Worm (Caenorhabditis elegans) whole organism, L4 larva: ENCODE measurements around the gene H04D03.2.
A peak's percentile ranks its signal among the peaks of the same experiment; 100 is the strongest.

Experiments used
- F10B5.3 ChIP-seq: sonication (generic microtip); optimal IDR thresholded peaks from 2 replicates; lab custom pipeline; 2016; ENCODE audit warnings: mild to moderate bottlenecking, missing genetic modification characterization, missing compliant biosample characterization
- F26F4.8 ChIP-seq: fragments of 200-800 bp; sonication (Bioruptor generic); conservative IDR thresholded peaks from 2 replicates; pipeline ENCODE4 v1.3.6; 2022; ENCODE audit warnings: missing genetic modification characterization, missing compliant biosample characterization
- F37D6.2 ChIP-seq: sonication (generic microtip); optimal IDR thresholded peaks from 2 replicates; lab custom pipeline; 2016; ENCODE audit warnings: mild to moderate bottlenecking, missing genetic modification characterization, missing compliant biosample characterization
- F44E2.7 ChIP-seq: fragments of 200-800 bp; sonication (Bioruptor generic); IDR thresholded peaks from 2 replicates; pipeline ENCODE4 v2.1.2; 2022; ENCODE audit warnings: missing genetic modification characterization, missing compliant biosample characterization
- F49E8.2 ChIP-seq: sonication (generic microtip); optimal IDR thresholded peaks from 2 replicates; lab custom pipeline; 2016; ENCODE audit warnings: missing compliant biosample characterization, mild to moderate bottlenecking, missing genetic modification characterization, borderline replicate concordance
- R02D3.7 ChIP-seq: fragments of 150-350 bp; sonication (generic microtip); optimal IDR thresholded peaks from 3 replicates; lab custom pipeline; 2014; ENCODE audit warnings: missing biosample characterization, missing genetic modification characterization
- T20F7.1 ChIP-seq: fragments of 200-800 bp; sonication (Bioruptor generic); optimal IDR thresholded peaks from 2 replicates; lab custom pipeline; 2018; ENCODE audit warnings: mild to moderate bottlenecking, missing genetic modification characterization, missing compliant biosample characterization
- T26A8.4 ChIP-seq: fragments of 200-800 bp; sonication (Bioruptor generic); IDR thresholded peaks from 2 replicates; pipeline ENCODE4 v1.3.6; 2022; ENCODE audit warnings: missing genetic modification characterization, missing compliant biosample characterization
- Y105C5A.15 ChIP-seq: fragments of 200-800 bp; sonication (Bioruptor generic); IDR thresholded peaks from 2 replicates; pipeline ENCODE4 v1.3.6; 2022; ENCODE audit warnings: missing genetic modification characterization, missing compliant biosample characterization
- Y48G9A.11 ChIP-seq: fragments of 200-800 bp; sonication (Bioruptor generic); IDR thresholded peaks from 2 replicates; pipeline ENCODE4 v1.3.6; 2022; ENCODE audit warnings: missing genetic modification reagents, missing genetic modification characterization, missing compliant biosample characterization
- Y5F2A.4 ChIP-seq: fragments of 200-800 bp; sonication (Bioruptor generic); optimal IDR thresholded peaks from 2 replicates; lab custom pipeline; 2018; ENCODE audit warnings: mild to moderate bottlenecking, missing genetic modification characterization, missing compliant biosample characterization
- ZK337.2 ChIP-seq: fragments of 200-800 bp; sonication (Bioruptor generic); IDR thresholded peaks from 2 replicates; pipeline ENCODE4 v1.3.6; 2022; ENCODE audit warnings: missing genetic modification reagents, missing genetic modification characterization, missing compliant biosample characterization
- arid-1 ChIP-seq: fragments of 200-800 bp; sonication (Bioruptor generic); conservative IDR thresholded peaks from 2 replicates; pipeline ENCODE4 v1.3.6; 2022; ENCODE audit warnings: missing genetic modification reagents, missing genetic modification characterization, missing compliant biosample characterization
- attf-4 ChIP-seq: sonication (generic microtip); optimal IDR thresholded peaks from 3 replicates; lab custom pipeline; 2017; ENCODE audit warnings: missing biosample characterization, missing genetic modification characterization
- ceh-20 ChIP-seq: fragments of 200-800 bp; sonication (Bioruptor generic); IDR thresholded peaks from 2 replicates; pipeline ENCODE4 v1.3.6; 2022; ENCODE audit warnings: missing genetic modification reagents, missing genetic modification characterization, missing compliant biosample characterization
- ceh-32 ChIP-seq: sonication (generic microtip); optimal IDR thresholded peaks from 2 replicates; lab custom pipeline; 2016; ENCODE audit warnings: mild to moderate bottlenecking, missing genetic modification characterization, missing compliant biosample characterization; ENCODE audit not compliant: poor library complexity
- ces-1 ChIP-seq: fragments of 150-350 bp; sonication (generic microtip); optimal IDR thresholded peaks from 4 replicates; lab custom pipeline; 2014; ENCODE audit warnings: missing biosample characterization, missing genetic modification reagents, missing genetic modification characterization
- daf-12 ChIP-seq: fragments of 150-350 bp; optimal IDR thresholded peaks from 2 replicates; lab custom pipeline; 2014; ENCODE audit warnings: missing biosample characterization, missing genetic modification reagents, missing genetic modification characterization
- daf-16 ChIP-seq, 3 experiments: sonication (generic microtip); optimal IDR thresholded peaks; 2 replicates each; lab custom pipeline; 2016 to 2017; ENCODE audit warnings: missing genetic modification characterization in 3 of 3, missing genetic modification reagents in 3 of 3, mild to moderate bottlenecking in 2 of 3, missing compliant biosample characterization in 2 of 3, missing biosample characterization in 1 of 3, moderate library complexity in 1 of 3
- daf-19 ChIP-seq: fragments of 200-800 bp; sonication (Bioruptor generic); conservative IDR thresholded peaks from 2 replicates; pipeline ENCODE4 v1.3.6; 2022; ENCODE audit warnings: missing genetic modification characterization, missing compliant biosample characterization
- daf-8 ChIP-seq: fragments of 200-800 bp; sonication (Bioruptor generic); IDR thresholded peaks from 2 replicates; pipeline ENCODE4 v1.3.6; 2022; ENCODE audit warnings: missing genetic modification characterization, missing compliant biosample characterization
- dmd-8 ChIP-seq: fragments of 200-800 bp; sonication (Bioruptor generic); IDR thresholded peaks from 2 replicates; pipeline ENCODE4 v1.3.6; 2022; ENCODE audit warnings: missing genetic modification characterization, missing compliant biosample characterization
- dmd-9 ChIP-seq: fragments of 200-800 bp; sonication (Bioruptor generic); IDR thresholded peaks from 2 replicates; pipeline ENCODE4 v1.3.6; 2022; ENCODE audit warnings: missing genetic modification reagents, missing genetic modification characterization, missing compliant biosample characterization
- dpl-1 ChIP-seq: fragments of 150-350 bp; optimal IDR thresholded peaks from 2 replicates; lab custom pipeline; 2014; ENCODE audit warnings: missing biosample characterization, missing genetic modification reagents, missing genetic modification characterization
- duxl-1 ChIP-seq: sonication (generic microtip); optimal IDR thresholded peaks from 2 replicates; lab custom pipeline; 2016; ENCODE audit warnings: mild to moderate bottlenecking, missing genetic modification characterization, moderate library complexity, missing compliant biosample characterization; ENCODE audit not compliant: poor library complexity
- dve-1 ChIP-seq: sonication (generic microtip); optimal IDR thresholded peaks from 2 replicates; lab custom pipeline; 2017; ENCODE audit warnings: antibody characterized with exemption, mild to moderate bottlenecking, missing genetic modification characterization, missing compliant biosample characterization; ENCODE audit not compliant: insufficient read depth
- egl-27 ChIP-seq: sonication (generic microtip); optimal IDR thresholded peaks from 3 replicates; lab custom pipeline; 2017; ENCODE audit warnings: missing biosample characterization, missing genetic modification reagents, missing genetic modification characterization
- fos-1 ChIP-seq: fragments of 150-350 bp; optimal IDR thresholded peaks from 2 replicates; lab custom pipeline; 2014; ENCODE audit warnings: missing biosample characterization, missing genetic modification characterization
- gei-8 ChIP-seq: fragments of 200-800 bp; sonication (Bioruptor generic); optimal IDR thresholded peaks from 2 replicates; lab custom pipeline; 2018; ENCODE audit warnings: mild to moderate bottlenecking, missing genetic modification characterization, missing compliant biosample characterization
- hlh-30 ChIP-seq: sonication (generic microtip); optimal IDR thresholded peaks from 2 replicates; lab custom pipeline; 2017; ENCODE audit warnings: antibody characterized with exemption, mild to moderate bottlenecking, missing genetic modification characterization, missing compliant biosample characterization; ENCODE audit not compliant: insufficient read depth
- jun-1 ChIP-seq: fragments of 150-350 bp; optimal IDR thresholded peaks from 2 replicates; lab custom pipeline; 2014; ENCODE audit warnings: missing biosample characterization, missing genetic modification reagents, missing genetic modification characterization
- lsy-2 ChIP-seq, 2 experiments: fragments of 150-350 bp in 1 of 2; sonication (generic microtip) in 1 of 2; optimal IDR thresholded peaks; 2 replicates each; lab custom pipeline; 2014 to 2017; ENCODE audit warnings: missing biosample characterization in 2 of 2, missing genetic modification characterization in 2 of 2
- madf-5 ChIP-seq, 2 experiments: fragments of 200-800 bp; sonication (Bioruptor generic); IDR thresholded peaks; 2 replicates each; pipeline ENCODE4 v1.3.6; 2022; ENCODE audit warnings: missing compliant biosample characterization in 2 of 2, missing genetic modification characterization in 2 of 2
- mdl-1 ChIP-seq, 2 experiments: fragments of 150-350 bp in 1 of 2; sonication (generic microtip) in 1 of 2; optimal IDR thresholded peaks; 2 replicates each; lab custom pipeline; 2014 to 2017; ENCODE audit warnings: missing biosample characterization in 2 of 2, missing genetic modification characterization in 2 of 2
- mdt-29 ChIP-seq: fragments of 200-800 bp; sonication (Bioruptor generic); IDR thresholded peaks from 2 replicates; pipeline ENCODE4 v1.3.6; 2022; ENCODE audit warnings: missing genetic modification reagents, missing genetic modification characterization, missing compliant biosample characterization
- mes-2 ChIP-seq: sonication (generic microtip); optimal IDR thresholded peaks from 2 replicates; lab custom pipeline; 2016; ENCODE audit warnings: missing genotype, mild to moderate bottlenecking, missing genetic modification characterization, missing compliant biosample characterization; ENCODE audit not compliant: poor library complexity, severe bottlenecking
- nhr-102 ChIP-seq: sonication (generic microtip); optimal IDR thresholded peaks from 2 replicates; lab custom pipeline; 2016; ENCODE audit warnings: mild to moderate bottlenecking, missing genetic modification characterization, moderate library complexity, missing compliant biosample characterization
- nhr-11 ChIP-seq: fragments of 150-350 bp; optimal IDR thresholded peaks from 2 replicates; lab custom pipeline; 2014; ENCODE audit warnings: missing biosample characterization, missing genetic modification characterization
- nhr-237 ChIP-seq: sonication (generic microtip); optimal IDR thresholded peaks from 2 replicates; lab custom pipeline; 2017; ENCODE audit warnings: missing biosample characterization, missing genetic modification characterization
- nhr-42 ChIP-seq: fragments of 200-800 bp; sonication (Bioruptor generic); IDR thresholded peaks from 2 replicates; pipeline ENCODE4 v1.3.6; 2022; ENCODE audit warnings: missing genetic modification characterization, missing compliant biosample characterization
- nhr-76 ChIP-seq: fragments of 150-350 bp; optimal IDR thresholded peaks from 2 replicates; lab custom pipeline; 2014; ENCODE audit warnings: missing biosample characterization, missing genetic modification characterization
- php-3 ChIP-seq: fragments of 200-800 bp; sonication (Bioruptor generic); IDR thresholded peaks from 2 replicates; pipeline ENCODE4 v1.3.6; 2022; ENCODE audit warnings: missing genetic modification reagents, missing genetic modification characterization, missing compliant biosample characterization
- pqm-1 ChIP-seq: sonication (generic microtip); optimal IDR thresholded peaks from 2 replicates; lab custom pipeline; 2017; ENCODE audit warnings: missing biosample characterization, missing genetic modification characterization
- skn-1 ChIP-seq: fragments of 150-350 bp; optimal IDR thresholded peaks from 2 replicates; lab custom pipeline; 2014; ENCODE audit warnings: missing biosample characterization, missing genetic modification characterization
- snpc-4 ChIP-seq: fragments of 150-350 bp; optimal IDR thresholded peaks from 2 replicates; lab custom pipeline; 2014; ENCODE audit warnings: missing biosample characterization, missing genetic modification characterization
- spr-1 ChIP-seq: sonication (generic microtip); optimal IDR thresholded peaks from 2 replicates; lab custom pipeline; 2016; ENCODE audit warnings: mild to moderate bottlenecking, missing genetic modification characterization, missing compliant biosample characterization
- vab-7 ChIP-seq: fragments of 200-800 bp; sonication (Bioruptor generic); IDR thresholded peaks from 2 replicates; pipeline ENCODE4 v1.3.6; 2022; ENCODE audit warnings: missing genetic modification reagents, missing genetic modification characterization, missing compliant biosample characterization
- zfp-2 ChIP-seq: sonication (generic microtip); optimal IDR thresholded peaks from 2 replicates; lab custom pipeline; 2016; ENCODE audit warnings: mild to moderate bottlenecking, missing genetic modification characterization, missing compliant biosample characterization
- zip-11 ChIP-seq: fragments of 200-800 bp; sonication (Bioruptor generic); IDR thresholded peaks from 2 replicates; pipeline ENCODE4 v1.3.6; 2022; ENCODE audit warnings: missing genetic modification characterization, missing compliant biosample characterization
- ztf-11 ChIP-seq: fragments of 150-350 bp; optimal IDR thresholded peaks from 2 replicates; lab custom pipeline; 2014; ENCODE audit warnings: missing biosample characterization, missing genetic modification characterization
- ztf-7 ChIP-seq: fragments of 150-350 bp; optimal IDR thresholded peaks from 2 replicates; lab custom pipeline; 2014; ENCODE audit warnings: missing biosample characterization, missing genetic modification characterization

Gene H04D03.2

DNA sequence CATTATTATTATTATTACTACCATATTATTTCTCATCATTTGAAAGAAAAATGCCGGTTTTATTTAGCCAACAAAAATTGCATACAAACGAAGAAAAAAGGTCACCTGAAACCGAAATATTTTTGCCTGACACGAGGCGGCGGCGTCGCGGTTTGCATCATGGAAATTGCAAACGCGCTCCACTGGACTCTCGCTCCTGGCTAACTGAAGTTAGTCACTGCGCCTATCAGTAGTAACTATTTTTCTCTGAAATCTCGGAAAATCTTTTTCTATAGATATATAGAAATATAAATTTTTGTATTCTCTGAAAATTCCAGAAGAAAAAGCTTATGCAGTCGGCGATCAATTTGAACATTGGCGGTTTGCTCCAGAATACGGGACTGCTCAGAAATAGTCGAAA, 26.4 kb downstream of the H04D03.2 start, which contains the start of gene ymel-1 (continued):
- TF ChIP-seq gei-8 (GFP tag; lab: Kevin White, UChicago): peak; percentile 9
- TF ChIP-seq egl-27 (tag; lab: Kevin White, UChicago): no peak
- peak; percentile 40 for TF ChIP-seq dve-1 (tag; lab: Kevin White, UChicago)
- TF ChIP-seq madf-5 (GFP tag; IDR thresholded peaks at IDR 0.05; lab: Robert Waterston, UW): no peak
- peak; percentile 87 for TF ChIP-seq hlh-30 (tag; lab: Kevin White, UChicago)
- no peak for TF ChIP-seq jun-1 (tag; lab: Kevin White, UChicago)
- no peak for TF ChIP-seq dmd-9 (GFP tag; lab: Robert Waterston, UW)
- peak in 1 of 2 experiments; percentile 50 for TF ChIP-seq lsy-2 (tag; optimal IDR thresholded peaks at IDR 0.05; lab: Kevin White, UChicago)
- TF ChIP-seq daf-19 (GFP tag; lab: Robert Waterston, UW): no peak; the same call in 1 of the 2 replicates
- TF ChIP-seq mes-2 (tag; lab: Kevin White, UChicago): peak; percentile 67
- TF ChIP-seq mdl-1 (tag; optimal IDR thresholded peaks at IDR 0.05; lab: Kevin White, UChicago): peak; percentile 27 to 61
- no peak for TF ChIP-seq daf-16 (GFP tag; optimal IDR thresholded peaks at IDR 0.05; lab: Kevin White, UChicago)
- peak; percentile 7 for TF ChIP-seq daf-16 (tag; optimal IDR thresholded peaks at IDR 0.05; lab: Kevin White, UChicago)
- TF ChIP-seq skn-1: no peak
- peak; percentile 6 for TF ChIP-seq dpl-1
- no peak for TF ChIP-seq pqm-1
- no peak for TF ChIP-seq ztf-7 (tag; lab: Kevin White, UChicago)
- TF ChIP-seq dmd-8: no peak
- TF ChIP-seq ZK337.2 (GFP tag; lab: Robert Waterston, UW): no peak
- TF ChIP-seq snpc-4 (tag; lab: Kevin White, UChicago): no peak
- TF ChIP-seq Y5F2A.4 (GFP tag; lab: Kevin White, UChicago): no peak
- no peak for TF ChIP-seq R02D3.7
- no peak for TF ChIP-seq F10B5.3 (tag; lab: Kevin White, UChicago)
- no peak for TF ChIP-seq ztf-11 (tag; lab: Kevin White, UChicago)
- TF ChIP-seq ceh-32: no peak
- no peak for TF ChIP-seq F44E2.7
- no peak for TF ChIP-seq T20F7.1 (GFP tag; lab: Kevin White, UChicago)
- TF ChIP-seq php-3: no peak
- TF ChIP-seq zip-11: no peak
- no peak for TF ChIP-seq F26F4.8
- no peak for TF ChIP-seq Y105C5A.15 (GFP tag; lab: Robert Waterston, UW)
- TF ChIP-seq fos-1 (tag; lab: Kevin White, UChicago): no peak
- TF ChIP-seq F49E8.2: no peak
- TF ChIP-seq zfp-2 (tag; lab: Kevin White, UChicago): no peak
- no peak for TF ChIP-seq daf-12 (tag; lab: Kevin White, UChicago)
- TF ChIP-seq T26A8.4 (GFP tag; lab: Robert Waterston, UW): no peak; the same call in 1 of the 2 replicates
- TF ChIP-seq vab-7 (GFP tag; lab: Robert Waterston, UW): no peak
- TF ChIP-seq spr-1 (tag; lab: Kevin White, UChicago): no peak
- TF ChIP-seq nhr-11 (tag; lab: Kevin White, UChicago): no peak
- peak; percentile 46; the same call in 1 of the 2 replicates for TF ChIP-seq arid-1
- no peak for TF ChIP-seq F37D6.2 (tag; lab: Kevin White, UChicago)
- no peak for TF ChIP-seq mdt-29
- TF ChIP-seq nhr-102 (tag; lab: Kevin White, UChicago): peak; percentile 35
- TF ChIP-seq duxl-1 (tag; lab: Kevin White, UChicago): no peak
- TF ChIP-seq Y48G9A.11 (GFP tag; lab: Robert Waterston, UW): no peak
- no peak for TF ChIP-seq nhr-76 (tag; lab: Kevin White, UChicago)
- TF ChIP-seq attf-4 (tag; lab: Kevin White, UChicago): no peak
- no peak for TF ChIP-seq daf-8 (GFP tag; lab: Robert Waterston, UW)
- no peak for TF ChIP-seq ceh-20 (GFP tag; lab: Robert Waterston, UW)
- TF ChIP-seq nhr-237: no peak
- TF ChIP-seq ces-1: no peak
- no peak for TF ChIP-seq nhr-42 (GFP tag; lab: Robert Waterston, UW)
